Worm (Caenorhabditis elegans): ENCODE data around the gene srw-36.

srw-36 gene

ce11 chrV:16675553-16675952 lies 7.4 kb upstream of the srw-36 start, which contains the start of gene srz-1:
srz-1 (plus strand) TSS chrV:16675853.
- no peak for TF ChIP-seq unc-39 (tag; optimal IDR thresholded peaks at IDR 0.05)
- TF ChIP-seq hlh-1 (tag; optimal IDR thresholded peaks at IDR 0.05): no peak
- TF ChIP-seq ceh-83 (GFP tag; optimal IDR thresholded peaks at IDR 0.05): no peak
- TF ChIP-seq mls-2 (tag; optimal IDR thresholded peaks at IDR 0.05): no peak
- no peak for TF ChIP-seq M03D4.4 (tag; optimal IDR thresholded peaks at IDR 0.05)
- TF ChIP-seq flh-1 (GFP tag; optimal IDR thresholded peaks at IDR 0.05): no peak
- no peak for TF ChIP-seq unc-120 (tag; optimal IDR thresholded peaks at IDR 0.05; ENCODE audit: poor library complexity, severe bottlenecking)
- TF ChIP-seq nhr-28 (tag; optimal IDR thresholded peaks at IDR 0.05): no peak
- TF ChIP-seq ceh-43 (GFP tag; optimal IDR thresholded peaks at IDR 0.05): no peak
- no peak for TF ChIP-seq blmp-1 (tag; optimal IDR thresholded peaks at IDR 0.05)
- no peak for TF ChIP-seq ham-2 (GFP tag; optimal IDR thresholded peaks at IDR 0.05)
- no peak for TF ChIP-seq nhr-12 (tag; optimal IDR thresholded peaks at IDR 0.05)
- no peak for TF ChIP-seq drap-1 (GFP tag; optimal IDR thresholded peaks at IDR 0.05)
- no peak for TF ChIP-seq mab-5 (tag; optimal IDR thresholded peaks at IDR 0.05)
- no peak for TF ChIP-seq mep-1 (tag; optimal IDR thresholded peaks at IDR 0.05)
- TF ChIP-seq nhr-2 (tag; optimal IDR thresholded peaks at IDR 0.05): no peak
- no peak for TF ChIP-seq zip-8 (tag; optimal IDR thresholded peaks at IDR 0.05)

- TF ChIP-seq elt-3 (tag; optimal IDR thresholded peaks at IDR 0.05) (no peak), ztf-11 (tag; optimal IDR thresholded peaks at IDR 0.05) (no peak), ces-1 (GFP tag; optimal IDR thresholded peaks at IDR 0.05) (no peak), nhr-2 (tag; optimal IDR thresholded peaks at IDR 0.05) (no peak), mls-2 (tag; optimal IDR thresholded peaks at IDR 0.05) (no peak)
Observed at ce11 chrV:16679237-16679636, 3.7 kb upstream of the srw-36 start, which contains the start of gene srz-103. srz-103 (minus strand) TSS chrV:16679337.

DNA sequence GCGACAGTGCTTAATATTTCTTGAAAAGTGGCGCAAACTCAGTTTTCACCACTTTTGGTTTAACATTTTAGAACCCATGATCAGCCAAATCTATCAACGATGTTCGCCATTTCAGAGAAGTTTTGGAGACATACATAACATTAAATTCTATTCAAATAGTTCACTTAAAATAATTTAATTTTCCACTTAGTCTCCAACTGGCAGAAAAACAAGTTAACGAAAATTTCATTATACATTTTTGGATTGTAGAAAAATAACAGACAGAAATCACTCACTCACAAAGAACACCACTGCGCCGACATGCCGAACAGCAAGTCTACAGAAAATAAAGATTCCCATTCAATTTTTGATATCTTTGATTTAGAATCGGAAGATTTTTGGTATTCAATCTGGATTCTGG lies 3.0 kb upstream of the srw-36 start, which contains the start of gene srw-44:
TSS of gene srw-44 (plus strand) at position 301 of the 400 bp plus-strand sequence.
- TF ChIP-seq ztf-11 (tag; optimal IDR thresholded peaks at IDR 0.05) (no peak), lsy-2 (tag; optimal IDR thresholded peaks at IDR 0.05) (no peak), elt-1 (tag; optimal IDR thresholded peaks at IDR 0.05; ENCODE audit: borderline replicate concordance, insufficient read depth) (no peak), lin-32 (GFP tag; optimal IDR thresholded peaks at IDR 0.05) (no peak), nhr-28 (tag; optimal IDR thresholded peaks at IDR 0.05) (no peak), M03D4.4 (tag; optimal IDR thresholded peaks at IDR 0.05) (no peak), ceh-39 (tag; optimal IDR thresholded peaks at IDR 0.05) (no peak), tbx-8 (GFP tag; optimal IDR thresholded peaks at IDR 0.05) (no peak), unc-39 (tag; optimal IDR thresholded peaks at IDR 0.05) (no peak), blmp-1 (tag; optimal IDR thresholded peaks at IDR 0.05) (no peak), bed-3 (GFP tag; optimal IDR thresholded peaks at IDR 0.05) (no peak), mab-5 (tag; optimal IDR thresholded peaks at IDR 0.05) (no peak), unc-62 (GFP tag; optimal IDR thresholded peaks at IDR 0.05) (no peak), lin-13 (tag; optimal IDR thresholded peaks at IDR 0.05) (no peak), snpc-4 (tag; optimal IDR thresholded peaks at IDR 0.05) (no peak), mls-2 (tag; optimal IDR thresholded peaks at IDR 0.05) (no peak), unc-120 (tag; optimal IDR thresholded peaks at IDR 0.05; ENCODE audit: poor library complexity, severe bottlenecking) (no peak), pha-4 (tag; optimal IDR thresholded peaks at IDR 0.05) (no peak)

DNA sequence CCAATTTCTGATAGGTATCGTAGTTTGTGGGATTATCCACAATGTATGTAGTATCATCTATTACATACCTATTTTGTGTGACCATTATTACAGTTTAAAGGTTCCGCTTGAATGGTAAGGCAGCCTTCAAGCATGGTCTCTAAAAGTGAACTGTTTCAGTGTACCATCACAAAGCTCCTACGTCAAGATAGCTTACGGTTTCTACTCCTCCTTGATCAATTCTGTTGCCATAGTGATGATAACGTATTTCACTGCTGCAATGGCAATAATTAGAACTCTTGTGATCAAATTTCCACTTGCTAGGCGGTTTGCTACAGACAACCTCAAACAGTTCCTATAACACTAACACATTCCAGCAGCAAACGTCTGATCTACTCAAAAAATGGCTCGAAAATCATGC lies 373 bp downstream of the srw-36 start:
- TF ChIP-seq bed-3 (GFP tag; optimal IDR thresholded peaks at IDR 0.05) (no peak), elt-1 (tag; optimal IDR thresholded peaks at IDR 0.05; ENCODE audit: borderline replicate concordance, insufficient read depth) (no peak), mep-1 (tag; optimal IDR thresholded peaks at IDR 0.05) (no peak), nhr-237 (tag; optimal IDR thresholded peaks at IDR 0.05) (no peak)

- TF ChIP-seq tbx-8 (GFP tag; optimal IDR thresholded peaks at IDR 0.05): no peak
- TF ChIP-seq nhr-2 (tag; optimal IDR thresholded peaks at IDR 0.05): no peak
- no peak for TF ChIP-seq ceh-39 (tag; optimal IDR thresholded peaks at IDR 0.05)
- TF ChIP-seq nhr-28 (tag; optimal IDR thresholded peaks at IDR 0.05): no peak
- TF ChIP-seq hlh-1 (tag; optimal IDR thresholded peaks at IDR 0.05): no peak
- TF ChIP-seq elt-1 (tag; optimal IDR thresholded peaks at IDR 0.05; ENCODE audit: borderline replicate concordance, insufficient read depth): no peak
Observed at ce11 chrV:16685725-16686124, 2.7 kb downstream of the srw-36 start, which contains the start of gene srw-43. srw-43 (plus strand) TSS chrV:16686025.

Data from whole organism, mixed stage, embryonic.